Worm (Caenorhabditis elegans): ENCODE measurements around the gene Y43F8C.11.

Y43F8C.11 gene

ce11 chrV:19643015-19643414, 27.0 kb upstream of the Y43F8C.11 start (continued):
- TF ChIP-seq ceh-16 (tag; optimal IDR thresholded peaks at IDR 0.05) (peak; percentile 14), nhr-11 (tag; optimal IDR thresholded peaks at IDR 0.05) (peak; percentile 59), nhr-23 (tag; optimal IDR thresholded peaks at IDR 0.05) (no peak), nhr-129 (tag; optimal IDR thresholded peaks at IDR 0.05) (peak; percentile 58), sma-9 (GFP tag; optimal IDR thresholded peaks at IDR 0.05) (no peak), sma-9 (tag; optimal IDR thresholded peaks at IDR 0.05) (no peak), dmd-4 (tag; optimal IDR thresholded peaks at IDR 0.05) (no peak), ztf-4 (tag; optimal IDR thresholded peaks at IDR 0.05) (peak; percentile 10), zag-1 (tag; optimal IDR thresholded peaks at IDR 0.05) (peak; percentile 42), nhr-6 (tag; optimal IDR thresholded peaks at IDR 0.05) (peak; percentile 15), unc-39 (tag; optimal IDR thresholded peaks at IDR 0.05) (no peak), nhr-10 (tag; optimal IDR thresholded peaks at IDR 0.05) (peak; percentile 37), nhr-21 (tag; optimal IDR thresholded peaks at IDR 0.05) (peak; percentile 82)

ce11 chrV:19643903-19644302, 26.2 kb upstream of the Y43F8C.11 start, which contains the start of the genes Y43F8C.7 and mrps-28:
Gene Y43F8C.7 (minus strand): TSS chrV:19644030.
Gene mrps-28 (plus strand): TSS chrV:19644239.
- TF ChIP-seq lin-13 (GFP tag; optimal IDR thresholded peaks at IDR 0.05), result peak; percentile 50
- no peak for TF ChIP-seq fos-1 (tag; optimal IDR thresholded peaks at IDR 0.05)
- peak; percentile 34 for TF ChIP-seq crh-2 (tag; optimal IDR thresholded peaks at IDR 0.05)
- TF ChIP-seq nhr-129 (tag; optimal IDR thresholded peaks at IDR 0.05), result peak; percentile 45
- peak; percentile 94 to 98 for TF ChIP-seq lsy-2 (tag; optimal IDR thresholded peaks at IDR 0.05)
- TF ChIP-seq lin-11 (tag; optimal IDR thresholded peaks at IDR 0.05), result peak; percentile 8
- peak; percentile 5 for TF ChIP-seq gmeb-1 (tag; optimal IDR thresholded peaks at IDR 0.05)
- peak; percentile 18 for TF ChIP-seq zag-1 (tag; optimal IDR thresholded peaks at IDR 0.05)
- TF ChIP-seq unc-55 (GFP tag; optimal IDR thresholded peaks at IDR 0.05), result peak; percentile 62
- TF ChIP-seq nhr-25 (tag; optimal IDR thresholded peaks at IDR 0.05), result no peak
- TF ChIP-seq C34F6.9 (tag; optimal IDR thresholded peaks at IDR 0.05), result peak; percentile 71
- no peak for TF ChIP-seq nhr-6 (tag; optimal IDR thresholded peaks at IDR 0.05)

- no peak for TF ChIP-seq sma-3 (GFP tag; optimal IDR thresholded peaks at IDR 0.05)
- no peak for TF ChIP-seq dmd-4 (tag; optimal IDR thresholded peaks at IDR 0.05)
- TF ChIP-seq nhr-129 (tag; optimal IDR thresholded peaks at IDR 0.05), result no peak
- TF ChIP-seq ceh-82 (tag; optimal IDR thresholded peaks at IDR 0.05), result no peak
- TF ChIP-seq unc-55 (GFP tag; optimal IDR thresholded peaks at IDR 0.05), result no peak
- no peak for TF ChIP-seq lin-13 (GFP tag; optimal IDR thresholded peaks at IDR 0.05)
- no peak for TF ChIP-seq elt-1 (tag; optimal IDR thresholded peaks at IDR 0.05)
- TF ChIP-seq Y55F3AM.14 (GFP tag; optimal IDR thresholded peaks at IDR 0.05), result no peak
- no peak for TF ChIP-seq unc-62 (GFP tag; optimal IDR thresholded peaks at IDR 0.05)
- no peak for TF ChIP-seq fos-1 (tag; optimal IDR thresholded peaks at IDR 0.05)
- TF ChIP-seq unc-39 (tag; optimal IDR thresholded peaks at IDR 0.05), result no peak
- TF ChIP-seq F13H6.1 (tag; optimal IDR thresholded peaks at IDR 0.05), result no peak
- TF ChIP-seq gmeb-1 (tag; optimal IDR thresholded peaks at IDR 0.05), result no peak
- no peak for TF ChIP-seq nhr-21 (tag; optimal IDR thresholded peaks at IDR 0.05)
- TF ChIP-seq ztf-11 (tag; optimal IDR thresholded peaks at IDR 0.05), result no peak
Measured at ce11 chrV:19645572-19646155, 24.4 kb upstream of the Y43F8C.11 start, which contains the start of gene Y43F8C.9. Gene Y43F8C.9 (plus strand): TSS chrV:19646105.

DNA sequence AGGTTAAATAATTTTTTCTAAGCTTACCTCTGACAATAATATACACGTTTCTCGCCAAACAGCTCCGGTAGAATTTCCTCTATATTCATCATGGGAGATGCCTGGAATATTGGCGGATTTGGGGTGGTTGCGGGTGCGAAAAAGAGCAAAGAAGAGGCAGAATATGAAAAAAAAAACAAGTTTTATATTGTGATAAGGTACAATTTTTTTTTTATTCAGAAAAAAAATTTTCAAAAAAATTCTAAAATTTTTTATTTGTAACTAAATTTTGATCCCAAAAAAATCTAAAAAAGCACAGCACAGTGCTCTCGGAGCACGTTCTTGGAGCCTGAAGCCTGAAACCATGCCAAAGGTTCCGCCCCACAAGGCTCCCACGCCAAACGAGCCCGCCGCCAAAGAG, 14.9 kb upstream of the Y43F8C.11 start, which contains the start of gene dmd-3:
Gene dmd-3, minus strand, starts transcription at position 101 of the 400 bp plus-strand sequence.
- TF ChIP-seq ZK546.5 (tag; optimal IDR thresholded peaks at IDR 0.05), result no peak

DNA sequence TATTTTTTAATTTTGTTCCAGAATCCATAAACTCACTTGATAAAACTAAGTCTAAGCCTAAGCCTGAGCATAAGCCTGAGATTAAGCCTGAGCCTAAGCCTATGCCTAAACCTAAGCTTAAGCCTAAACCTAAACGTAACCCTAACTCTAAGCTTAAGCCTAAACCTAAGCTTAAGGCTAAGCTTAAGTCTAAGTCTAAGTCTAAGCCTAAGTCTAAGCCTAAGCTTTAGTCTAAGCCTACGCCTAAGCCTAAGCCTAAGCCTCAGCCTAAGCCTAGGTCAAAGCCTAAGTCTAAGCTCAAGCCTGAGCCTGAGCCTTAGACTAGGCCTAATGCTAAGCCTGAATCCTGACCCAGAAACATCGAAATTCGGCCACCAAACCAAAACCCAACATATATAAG, 5.5 kb upstream of the Y43F8C.11 start:
- TF ChIP-seq C34F6.9 (tag; optimal IDR thresholded peaks at IDR 0.05), result no peak
- TF ChIP-seq alr-1 (tag; optimal IDR thresholded peaks at IDR 0.05), result no peak
- no peak for TF ChIP-seq nhr-237 (tag; optimal IDR thresholded peaks at IDR 0.05)
- TF ChIP-seq nhr-129 (tag; optimal IDR thresholded peaks at IDR 0.05), result no peak
- TF ChIP-seq sma-9 (GFP tag; optimal IDR thresholded peaks at IDR 0.05), result no peak
- TF ChIP-seq sma-9 (tag; optimal IDR thresholded peaks at IDR 0.05), result no peak
- no peak for TF ChIP-seq nhr-6 (tag; optimal IDR thresholded peaks at IDR 0.05)
- TF ChIP-seq ceh-82 (tag; optimal IDR thresholded peaks at IDR 0.05), result no peak
- no peak for TF ChIP-seq fos-1 (tag; optimal IDR thresholded peaks at IDR 0.05)
- no peak for TF ChIP-seq ztf-4 (tag; optimal IDR thresholded peaks at IDR 0.05)
- no peak for TF ChIP-seq lin-11 (tag; optimal IDR thresholded peaks at IDR 0.05)
- TF ChIP-seq sem-4 (tag; optimal IDR thresholded peaks at IDR 0.05), result no peak
- TF ChIP-seq ztf-1 (GFP tag; conservative IDR thresholded peaks at IDR 0.05), result no peak
- no peak for TF ChIP-seq unc-39 (tag; optimal IDR thresholded peaks at IDR 0.05)
- no peak for TF ChIP-seq R02D3.7 (tag; optimal IDR thresholded peaks at IDR 0.05)
- no peak for TF ChIP-seq nhr-25 (tag; optimal IDR thresholded peaks at IDR 0.05)
- TF ChIP-seq blmp-1 (tag; optimal IDR thresholded peaks at IDR 0.05; ENCODE audit: insufficient read depth), result no peak
- TF ChIP-seq peb-1 (tag; optimal IDR thresholded peaks at IDR 0.05), result no peak

Measured in whole organism, L2 larva.